Fruit fly (Drosophila melanogaster) whole organism, embryonic: ENCODE data around the gene nAChRalpha5.

ENCODE experiments used
- BEAF-32 ChIP-seq: fragments of 200-800 bp; sonication (Bioruptor generic); optimal IDR thresholded peaks from 3 replicates; lab custom pipeline; 2017; ENCODE audit warnings: missing biosample characterization, missing genetic modification characterization, mild to moderate bottlenecking, moderate library complexity, missing genetic modification reagents
- Bgb ChIP-seq: fragments of 200-800 bp; sonication (Bioruptor generic); IDR thresholded peaks from 2 replicates; pipeline ENCODE4 v1.3.6; 2022; ENCODE audit warnings: missing biosample characterization, missing genetic modification characterization; ENCODE audit not compliant: partially characterized antibody
- Bteb2 ChIP-seq: fragments of 200-800 bp; sonication (Bioruptor generic); optimal IDR thresholded peaks from 2 replicates; lab custom pipeline; 2016; ENCODE audit warnings: missing biosample characterization, missing genetic modification characterization
- CG10209 ChIP-seq: fragments of 200-800 bp; sonication (Bioruptor generic); optimal IDR thresholded peaks from 3 replicates; lab custom pipeline; 2017; ENCODE audit warnings: missing biosample characterization, mild to moderate bottlenecking, missing genetic modification characterization, missing genetic modification reagents
- CG10274 ChIP-seq: fragments of 200-800 bp; sonication (Bioruptor generic); optimal IDR thresholded peaks from 3 replicates; lab custom pipeline; 2017; ENCODE audit warnings: missing biosample characterization, mild to moderate bottlenecking, missing genetic modification characterization
- CG10431 ChIP-seq: fragments of 200-800 bp; sonication (Bioruptor generic); optimal IDR thresholded peaks from 3 replicates; lab custom pipeline; 2018; ENCODE audit warnings: missing biosample characterization, mild to moderate bottlenecking, missing genetic modification characterization
- CG10565 ChIP-seq: fragments of 200-800 bp; sonication (Bioruptor generic); optimal IDR thresholded peaks from 3 replicates; lab custom pipeline; 2016; ENCODE audit warnings: missing biosample characterization, mild to moderate bottlenecking, missing genetic modification characterization
- CG10959 ChIP-seq: fragments of 200-800 bp; sonication (Bioruptor generic); IDR thresholded peaks from 2 replicates; pipeline ENCODE4 v1.3.6; 2022; ENCODE audit warnings: missing biosample characterization, missing genetic modification characterization
- CG12071 ChIP-seq: fragments of 200-800 bp; sonication (Bioruptor generic); optimal IDR thresholded peaks from 3 replicates; lab custom pipeline; 2018; ENCODE audit warnings: missing biosample characterization, mild to moderate bottlenecking, missing genetic modification characterization
- CG12104 ChIP-seq: fragments of 200-800 bp; sonication (Bioruptor generic); optimal IDR thresholded peaks from 3 replicates; lab custom pipeline; 2016; ENCODE audit warnings: missing biosample characterization, missing genetic modification characterization
- CG12299 ChIP-seq: fragments of 200-800 bp; sonication (Bioruptor generic); optimal IDR thresholded peaks from 2 replicates; lab custom pipeline; 2018; ENCODE audit warnings: missing biosample characterization, mild to moderate bottlenecking, missing genetic modification characterization
- CG13424 ChIP-seq: fragments of 200-800 bp; sonication (Bioruptor generic); optimal IDR thresholded peaks from 2 replicates; lab custom pipeline; 2019; ENCODE audit warnings: missing biosample characterization, mild to moderate bottlenecking, missing genetic modification characterization, moderate library complexity
- CG13894 ChIP-seq: fragments of 200-800 bp; sonication (Bioruptor generic); optimal IDR thresholded peaks from 3 replicates; lab custom pipeline; 2018; ENCODE audit warnings: missing biosample characterization, mild to moderate bottlenecking, missing genetic modification characterization, moderate library complexity
- CG14050 ChIP-seq: fragments of 200-800 bp; sonication (Bioruptor generic); IDR thresholded peaks from 3 replicates; pipeline ENCODE4 v1.3.6; 2022; ENCODE audit warnings: missing biosample characterization, missing genetic modification characterization
- CG17359 ChIP-seq: fragments of 200-800 bp; sonication (Bioruptor generic); optimal IDR thresholded peaks from 3 replicates; lab custom pipeline; 2018; ENCODE audit warnings: missing biosample characterization, mild to moderate bottlenecking, missing genetic modification characterization, moderate library complexity
- CG1832 ChIP-seq: fragments of 200-800 bp; sonication (Bioruptor generic); optimal IDR thresholded peaks from 2 replicates; lab custom pipeline; 2017; ENCODE audit warnings: missing biosample characterization, mild to moderate bottlenecking, missing genetic modification characterization, inconsistent platforms
- CG18764 ChIP-seq: fragments of 200-800 bp; sonication (Bioruptor generic); optimal IDR thresholded peaks from 3 replicates; lab custom pipeline; 2016; ENCODE audit warnings: missing biosample characterization, missing genetic modification characterization
- CG3065 ChIP-seq: fragments of 200-800 bp; sonication (Bioruptor generic); optimal IDR thresholded peaks from 2 replicates; lab custom pipeline; 2016; ENCODE audit warnings: missing biosample characterization, missing genetic modification characterization
- CG3281 ChIP-seq: fragments of 200-800 bp; sonication (Bioruptor generic); optimal IDR thresholded peaks from 3 replicates; lab custom pipeline; 2017; ENCODE audit warnings: missing biosample characterization, mild to moderate bottlenecking, missing genetic modification characterization
- CG4282 ChIP-seq: fragments of 200-800 bp; sonication (Bioruptor generic); optimal IDR thresholded peaks from 2 replicates; lab custom pipeline; 2016; ENCODE audit warnings: missing biosample characterization, missing genetic modification characterization
- CG4707 ChIP-seq: fragments of 200-800 bp; sonication (Bioruptor generic); optimal IDR thresholded peaks from 2 replicates; lab custom pipeline; 2018; ENCODE audit warnings: missing biosample characterization, mild to moderate bottlenecking, missing genetic modification characterization, moderate library complexity
- CG5180 ChIP-seq: fragments of 200-800 bp; sonication (Bioruptor generic); optimal IDR thresholded peaks from 3 replicates; lab custom pipeline; 2017; ENCODE audit warnings: missing biosample characterization, missing genetic modification characterization, mild to moderate bottlenecking, moderate library complexity, missing genetic modification reagents
- CG6254 ChIP-seq: fragments of 200-800 bp; sonication (Bioruptor generic); optimal IDR thresholded peaks from 3 replicates; lab custom pipeline; 2017; ENCODE audit warnings: mild to moderate bottlenecking, missing biosample characterization, missing genetic modification reagents, missing genetic modification characterization
- CG9932 ChIP-seq: fragments of 200-800 bp; sonication (Bioruptor generic); IDR thresholded peaks from 2 replicates; pipeline ENCODE4 v1.3.6; 2022; ENCODE audit warnings: missing biosample characterization, missing genetic modification characterization
- CoRest ChIP-seq: fragments of 200-800 bp; sonication (Bioruptor generic); optimal IDR thresholded peaks from 3 replicates; lab custom pipeline; 2018; ENCODE audit warnings: missing biosample characterization, mild to moderate bottlenecking, missing genetic modification characterization, moderate library complexity
- Dad ChIP-seq: fragments of 200-800 bp; sonication (Bioruptor generic); optimal IDR thresholded peaks from 3 replicates; lab custom pipeline; 2016; ENCODE audit warnings: missing biosample characterization, missing genetic modification characterization
- H2.0 ChIP-seq: fragments of 200-800 bp; sonication (Bioruptor generic); IDR thresholded peaks from 2 replicates; pipeline ENCODE4 v1.3.6; 2022; ENCODE audit warnings: missing biosample characterization, missing genetic modification characterization
- Hsf ChIP-seq: fragments of 200-800 bp; sonication (Bioruptor generic); optimal IDR thresholded peaks from 3 replicates; lab custom pipeline; 2016; ENCODE audit warnings: missing biosample characterization, missing genetic modification characterization
- Mad ChIP-seq: fragments of 200-800 bp; sonication (Bioruptor generic); optimal IDR thresholded peaks from 2 replicates; lab custom pipeline; 2016; ENCODE audit warnings: missing biosample characterization, missing genetic modification characterization
- PHDP ChIP-seq: fragments of 200-800 bp; sonication (Bioruptor generic); optimal IDR thresholded peaks from 3 replicates; lab custom pipeline; 2018; ENCODE audit warnings: missing biosample characterization, mild to moderate bottlenecking, missing genetic modification characterization, moderate library complexity
- Spps ChIP-seq: fragments of 200-800 bp; sonication (Bioruptor generic); optimal IDR thresholded peaks from 2 replicates; lab custom pipeline; 2018; ENCODE audit warnings: missing biosample characterization, mild to moderate bottlenecking, missing genetic modification characterization
- Trl ChIP-seq, 3 experiments: fragments of >200 bp in 2 of 3; fragments of 200-800 bp in 1 of 3; sonication (Bioruptor generic) in 1 of 3; optimal IDR thresholded peaks; 2 replicates in 1 of 3; 3 replicates in 2 of 3; lab custom pipeline; 2016 to 2017; ENCODE audit warnings: missing biosample characterization in 1 of 3, missing genetic modification characterization in 1 of 3
- ac ChIP-seq: fragments of 200-800 bp; sonication (Bioruptor generic); optimal IDR thresholded peaks from 3 replicates; lab custom pipeline; 2017; ENCODE audit warnings: missing biosample characterization, mild to moderate bottlenecking, missing genetic modification characterization
- btn ChIP-seq: fragments of 200-800 bp; sonication (Bioruptor generic); optimal IDR thresholded peaks from 2 replicates; lab custom pipeline; 2016; ENCODE audit warnings: missing biosample characterization, missing genetic modification characterization
- cwo ChIP-seq: fragments of 200-800 bp; sonication (Bioruptor generic); optimal IDR thresholded peaks from 3 replicates; lab custom pipeline; 2017; ENCODE audit warnings: missing biosample characterization, missing genetic modification characterization, mild to moderate bottlenecking, moderate library complexity, missing genetic modification reagents
- en ChIP-seq: fragments of 200-800 bp; sonication (Bioruptor generic); optimal IDR thresholded peaks from 2 replicates; lab custom pipeline; 2016; ENCODE audit warnings: missing biosample characterization, missing genetic modification characterization
- ewg ChIP-seq: fragments of 200-800 bp; sonication (Bioruptor generic); optimal IDR thresholded peaks from 3 replicates; lab custom pipeline; 2017; ENCODE audit warnings: mild to moderate bottlenecking, missing biosample characterization, missing genetic modification reagents, missing genetic modification characterization
- gcm2 ChIP-seq: fragments of 200-800 bp; sonication (Bioruptor generic); optimal IDR thresholded peaks from 2 replicates; lab custom pipeline; 2016; ENCODE audit warnings: missing biosample characterization, missing genetic modification characterization
- gro ChIP-seq: fragments of 200-800 bp; sonication (Bioruptor generic); optimal IDR thresholded peaks from 2 replicates; lab custom pipeline; 2016; ENCODE audit warnings: missing biosample characterization, missing genetic modification characterization
- kay ChIP-seq: fragments of 200-800 bp; sonication (Bioruptor generic); optimal IDR thresholded peaks from 2 replicates; lab custom pipeline; 2016; ENCODE audit warnings: missing biosample characterization, missing genetic modification characterization
- kni ChIP-seq: fragments of 200-800 bp; sonication (Bioruptor generic); optimal IDR thresholded peaks from 3 replicates; lab custom pipeline; 2017; ENCODE audit warnings: mild to moderate bottlenecking, missing biosample characterization, missing genetic modification reagents, missing genetic modification characterization
- maf-S ChIP-seq: fragments of 200-800 bp; sonication (Bioruptor generic); optimal IDR thresholded peaks from 2 replicates; lab custom pipeline; 2016; ENCODE audit warnings: missing biosample characterization, missing genetic modification characterization
- mam ChIP-seq: fragments of 200-800 bp; sonication (Bioruptor generic); optimal IDR thresholded peaks from 3 replicates; lab custom pipeline; 2016; ENCODE audit warnings: missing biosample characterization, missing genetic modification characterization
- mld ChIP-seq: fragments of 200-800 bp; sonication (Bioruptor generic); IDR thresholded peaks from 3 replicates; pipeline ENCODE4 v1.3.6; 2022; ENCODE audit warnings: missing biosample characterization, missing genetic modification characterization; ENCODE audit not compliant: partially characterized antibody
- peb ChIP-seq: fragments of 200-800 bp; sonication (Bioruptor generic); IDR thresholded peaks from 2 replicates; pipeline ENCODE4 v1.3.6; 2022; ENCODE audit warnings: missing biosample characterization, missing genetic modification characterization
- pho ChIP-seq: fragments of 200-800 bp; sonication (Bioruptor generic); optimal IDR thresholded peaks from 2 replicates; lab custom pipeline; 2016; ENCODE audit warnings: missing biosample characterization, missing genetic modification characterization
- tup ChIP-seq: fragments of 200-800 bp; sonication (Bioruptor generic); optimal IDR thresholded peaks from 2 replicates; lab custom pipeline; 2016; ENCODE audit warnings: missing biosample characterization, mild to moderate bottlenecking, missing genetic modification characterization, moderate library complexity
- vnd ChIP-seq: fragments of 200-800 bp; sonication (Bioruptor generic); IDR thresholded peaks from 3 replicates; pipeline ENCODE4 v1.3.6; 2022; ENCODE audit warnings: missing biosample characterization, missing genetic modification characterization; ENCODE audit not compliant: partially characterized antibody
- wek ChIP-seq: fragments of 200-800 bp; sonication (Bioruptor generic); optimal IDR thresholded peaks from 3 replicates; lab custom pipeline; 2018; ENCODE audit warnings: missing biosample characterization, mild to moderate bottlenecking, missing genetic modification characterization, moderate library complexity

nAChRalpha5 gene

dm6 chr2L:14122742-14123334 lies 82.9 kb downstream of the nAChRalpha5 start (continued):
- TF ChIP-seq CG1832 (GFP tag; lab: Kevin White, UChicago) (no peak), CG10959 (GFP tag; lab: Robert Waterston, UW) (peak; percentile 28; the same call in 1 of the 2 replicates), tup (no peak), Bgb (GFP tag; lab: Robert Waterston, UW) (no peak), maf-S (GFP tag; lab: Kevin White, UChicago) (no peak), CG14050 (peak; percentile 62), pho (GFP tag; lab: Kevin White, UChicago) (no peak), ac (GFP tag; lab: Kevin White, UChicago) (no peak), Trl (optimal IDR thresholded peaks at IDR 0.05; lab: Kevin White, UChicago) (no peak), Trl (GFP tag; optimal IDR thresholded peaks at IDR 0.05; lab: Kevin White, UChicago) (peak; percentile 50), vnd (GFP tag; lab: Robert Waterston, UW) (no peak), CG3281 (GFP tag; lab: Kevin White, UChicago) (peak; percentile 68), CG13894 (tag; lab: Kevin White, UChicago) (peak; percentile 34), kay (GFP tag; lab: Kevin White, UChicago) (no peak), peb (GFP tag; lab: Robert Waterston, UW) (0 out of 2 replicates have a peak, but pooled peaks have one; percentile 20), CG12071 (GFP tag; lab: Kevin White, UChicago) (peak; percentile 58), Bteb2 (no peak), btn (GFP tag; lab: Kevin White, UChicago) (no peak), CG12299 (peak; percentile 33), kni (no peak), Spps (tag; lab: Kevin White, UChicago) (no peak), BEAF-32 (GFP tag; lab: Kevin White, UChicago) (no peak), CG4707 (no peak), CG10431 (GFP tag; lab: Kevin White, UChicago) (no peak), CG5180 (GFP tag; lab: Kevin White, UChicago) (peak; percentile 61), CG4282 (GFP tag; lab: Kevin White, UChicago) (no peak), CG13424 (peak; percentile 65), gcm2 (GFP tag; lab: Kevin White, UChicago) (no peak), PHDP (peak; percentile 50), Mad (GFP tag; lab: Kevin White, UChicago) (no peak), CG18764 (GFP tag; lab: Kevin White, UChicago) (peak; percentile 52), Dad (peak; percentile 20), CoRest (tag; lab: Kevin White, UChicago) (peak; percentile 52), mld (GFP tag; lab: Robert Waterston, UW) (no peak), cwo (GFP tag; lab: Kevin White, UChicago) (peak; percentile 64), en (GFP tag; lab: Kevin White, UChicago) (no peak), CG17359 (peak; percentile 79), ewg (GFP tag; lab: Kevin White, UChicago) (peak; percentile 42), CG3065 (GFP tag; lab: Kevin White, UChicago) (no peak), Hsf (peak; percentile 21), H2.0 (GFP tag; lab: Robert Waterston, UW) (peak; percentile 59), CG10274 (peak; percentile 39), CG12104 (peak; percentile 3), wek (no peak), CG6254 (GFP tag; lab: Kevin White, UChicago) (peak; percentile 49), CG9932 (GFP tag; lab: Robert Waterston, UW) (peak; percentile 59), CG10209 (GFP tag; lab: Kevin White, UChicago) (peak; percentile 16), mam (peak; percentile 52), gro (peak; percentile 10), CG10565 (GFP tag; lab: Kevin White, UChicago) (no peak)
